Worm (Caenorhabditis elegans) whole organism, L1 larva: ENCODE results near the gene C07G3.15.

Source experiments
- C16A3.4 ChIP-seq: fragments of 150-350 bp; optimal IDR thresholded peaks from 2 replicates; lab custom pipeline; 2014; ENCODE audit warnings: missing biosample characterization, missing genetic modification characterization
- C34B4.2 ChIP-seq: sonication (generic microtip); optimal IDR thresholded peaks from 2 replicates; lab custom pipeline; 2017; ENCODE audit warnings: mild to moderate bottlenecking, missing genetic modification characterization, missing compliant biosample characterization
- F16B12.6 ChIP-seq: fragments of 150-350 bp; optimal IDR thresholded peaks from 2 replicates; lab custom pipeline; 2014; ENCODE audit warnings: missing biosample characterization, missing genetic modification characterization
- aha-1 ChIP-seq: fragments of 150-350 bp; optimal IDR thresholded peaks from 2 replicates; lab custom pipeline; 2014; ENCODE audit warnings: missing biosample characterization, missing genetic modification characterization
- ama-1 ChIP-seq: fragments of 150-350 bp; optimal IDR thresholded peaks from 2 replicates; lab custom pipeline; 2014
- blmp-1 ChIP-seq: fragments of 150-350 bp; optimal IDR thresholded peaks from 2 replicates; lab custom pipeline; 2014; ENCODE audit warnings: missing biosample characterization, missing genetic modification characterization
- ceh-63 ChIP-seq: fragments of 200-800 bp; sonication (Bioruptor generic); optimal IDR thresholded peaks from 2 replicates; lab custom pipeline; 2018; ENCODE audit warnings: mild to moderate bottlenecking, missing genetic modification characterization, missing compliant biosample characterization
- ceh-82 ChIP-seq, 3 experiments: fragments of 150-350 bp in 1 of 3; sonication (generic microtip) in 2 of 3; optimal IDR thresholded peaks; 2 replicates each; lab custom pipeline; 2014 to 2017; ENCODE audit warnings: missing biosample characterization in 3 of 3, missing genetic modification characterization in 3 of 3
- dsc-1 ChIP-seq: sonication (generic microtip); optimal IDR thresholded peaks from 2 replicates; lab custom pipeline; 2016; ENCODE audit warnings: mild to moderate bottlenecking, missing genetic modification characterization, missing compliant biosample characterization
- efl-3 ChIP-seq: fragments of 200-800 bp; sonication (Bioruptor generic); optimal IDR thresholded peaks from 2 replicates; lab custom pipeline; 2018; ENCODE audit warnings: mild to moderate bottlenecking, missing genetic modification characterization, missing compliant biosample characterization
- egl-13 ChIP-seq: sonication (generic microtip); optimal IDR thresholded peaks from 2 replicates; lab custom pipeline; 2016; ENCODE audit warnings: missing genotype, missing genetic modification reagents, missing genetic modification characterization, missing compliant biosample characterization
- elt-2 ChIP-seq: sonication (generic microtip); optimal IDR thresholded peaks from 2 replicates; lab custom pipeline; 2016; ENCODE audit warnings: missing genetic modification characterization, mild to moderate bottlenecking, inconsistent platforms, missing compliant biosample characterization, missing genetic modification reagents
- elt-3 ChIP-seq, 6 experiments: fragments of 150-350 bp in 1 of 6; sonication (generic microtip); optimal IDR thresholded peaks; 2 replicates each; lab custom pipeline; 2017 to 2018; ENCODE audit warnings: missing biosample characterization in 6 of 6, missing genetic modification characterization in 6 of 6, inconsistent platforms in 1 of 6
- fkh-10 ChIP-seq: sonication (generic microtip); optimal IDR thresholded peaks from 2 replicates; lab custom pipeline; 2017; ENCODE audit warnings: missing biosample characterization, missing genetic modification reagents, missing genetic modification characterization
- fkh-4 ChIP-seq: sonication (generic microtip); optimal IDR thresholded peaks from 2 replicates; lab custom pipeline; 2016; ENCODE audit warnings: missing compliant biosample characterization, missing genetic modification characterization, borderline replicate concordance
- fkh-8 ChIP-seq: sonication (generic microtip); optimal IDR thresholded peaks from 2 replicates; lab custom pipeline; 2016; ENCODE audit warnings: mild to moderate bottlenecking, missing genetic modification characterization, missing compliant biosample characterization
- grh-1 ChIP-seq: fragments of 200-800 bp; sonication (Bioruptor generic); IDR thresholded peaks from 2 replicates; pipeline ENCODE4 v1.3.6; 2022; ENCODE audit warnings: missing genetic modification reagents, missing genetic modification characterization, missing compliant biosample characterization
- hlh-4 ChIP-seq: sonication (generic microtip); optimal IDR thresholded peaks from 2 replicates; lab custom pipeline; 2016; ENCODE audit warnings: mild to moderate bottlenecking, missing genetic modification characterization, missing compliant biosample characterization
- isw-1 ChIP-seq: fragments of 200-800 bp; sonication (Bioruptor generic); IDR thresholded peaks from 2 replicates; pipeline ENCODE4 v1.3.6; 2022; ENCODE audit warnings: missing genetic modification characterization, missing compliant biosample characterization
- jun-1 ChIP-seq: fragments of 150-350 bp; optimal IDR thresholded peaks from 2 replicates; lab custom pipeline; 2014; ENCODE audit warnings: missing biosample characterization, missing genetic modification reagents, missing genetic modification characterization
- lin-14 ChIP-seq: fragments of 200-800 bp; sonication (Bioruptor generic); optimal IDR thresholded peaks from 2 replicates; lab custom pipeline; 2018; ENCODE audit warnings: mild to moderate bottlenecking, missing genetic modification characterization, moderate library complexity, missing compliant biosample characterization
- lin-39 ChIP-seq: fragments of 150-350 bp; optimal IDR thresholded peaks from 2 replicates; lab custom pipeline; 2014; ENCODE audit warnings: missing biosample characterization, missing genetic modification reagents, missing genetic modification characterization
- lir-3 ChIP-seq: sonication (generic microtip); optimal IDR thresholded peaks from 2 replicates; lab custom pipeline; 2016; ENCODE audit warnings: mild to moderate bottlenecking, missing genetic modification characterization, moderate library complexity, missing compliant biosample characterization; ENCODE audit not compliant: poor library complexity
- lsy-2 ChIP-seq, 2 experiments: fragments of 150-350 bp; optimal IDR thresholded peaks; 2 replicates each; lab custom pipeline; 2014; ENCODE audit warnings: missing biosample characterization in 2 of 2, missing genetic modification characterization in 2 of 2
- mep-1 ChIP-seq: fragments of 150-350 bp; optimal IDR thresholded peaks from 2 replicates; lab custom pipeline; 2014; ENCODE audit warnings: missing biosample characterization, missing genetic modification characterization
- nhr-11 ChIP-seq: fragments of 150-350 bp; optimal IDR thresholded peaks from 2 replicates; lab custom pipeline; 2014; ENCODE audit warnings: missing biosample characterization, missing genetic modification characterization
- nhr-12 ChIP-seq: sonication (generic microtip); optimal IDR thresholded peaks from 2 replicates; lab custom pipeline; 2017; ENCODE audit warnings: missing biosample characterization, missing genetic modification characterization
- nhr-20 ChIP-seq: sonication (generic microtip); optimal IDR thresholded peaks from 2 replicates; lab custom pipeline; 2016; ENCODE audit warnings: mild to moderate bottlenecking, missing genetic modification characterization, missing compliant biosample characterization
- nhr-28 ChIP-seq: fragments of 150-350 bp; optimal IDR thresholded peaks from 2 replicates; lab custom pipeline; 2014; ENCODE audit warnings: missing biosample characterization, missing genetic modification characterization
- nhr-47 ChIP-seq: sonication (generic microtip); optimal IDR thresholded peaks from 2 replicates; lab custom pipeline; 2016; ENCODE audit warnings: mild to moderate bottlenecking, missing genetic modification characterization, moderate library complexity, missing compliant biosample characterization
- nhr-76 ChIP-seq: sonication (generic microtip); optimal IDR thresholded peaks from 2 replicates; lab custom pipeline; 2017; ENCODE audit warnings: missing biosample characterization, missing genetic modification characterization
- nhr-77 ChIP-seq: fragments of 150-350 bp; optimal IDR thresholded peaks from 2 replicates; lab custom pipeline; 2014; ENCODE audit warnings: missing biosample characterization, missing genetic modification characterization
- nhr-90 ChIP-seq: sonication (generic microtip); optimal IDR thresholded peaks from 2 replicates; lab custom pipeline; 2016; ENCODE audit warnings: mild to moderate bottlenecking, missing genetic modification characterization, missing compliant biosample characterization; ENCODE audit not compliant: poor library complexity
- pqm-1 ChIP-seq: sonication (generic microtip); optimal IDR thresholded peaks from 3 replicates; lab custom pipeline; 2017; ENCODE audit warnings: missing biosample characterization, missing genetic modification characterization
- skn-1 ChIP-seq: fragments of 150-350 bp; optimal IDR thresholded peaks from 2 replicates; lab custom pipeline; 2014; ENCODE audit warnings: missing biosample characterization, missing genetic modification characterization
- sptf-1 ChIP-seq: fragments of 150-350 bp; optimal IDR thresholded peaks from 2 replicates; lab custom pipeline; 2014; ENCODE audit warnings: missing biosample characterization, missing genetic modification characterization
- sup-37 ChIP-seq: fragments of 200-800 bp; sonication (Bioruptor generic); optimal IDR thresholded peaks from 2 replicates; lab custom pipeline; 2018; ENCODE audit warnings: mild to moderate bottlenecking, missing genetic modification characterization, missing compliant biosample characterization
- tlp-1 ChIP-seq: fragments of 150-350 bp; optimal IDR thresholded peaks from 2 replicates; lab custom pipeline; 2014; ENCODE audit warnings: missing biosample characterization, missing genetic modification characterization
- unc-30 ChIP-seq: sonication (generic microtip); optimal IDR thresholded peaks from 2 replicates; lab custom pipeline; 2017; ENCODE audit warnings: missing biosample characterization, missing genetic modification characterization
- unc-62 ChIP-seq: fragments of 150-350 bp; optimal IDR thresholded peaks from 2 replicates; lab custom pipeline; 2014; ENCODE audit warnings: missing biosample characterization, missing genetic modification reagents, missing genetic modification characterization
- xbp-1 ChIP-seq: sonication (generic microtip); optimal IDR thresholded peaks from 2 replicates; lab custom pipeline; 2016; ENCODE audit warnings: missing genetic modification characterization, missing compliant biosample characterization
- zip-4 ChIP-seq: fragments of 200-800 bp; sonication (Bioruptor generic); optimal IDR thresholded peaks from 2 replicates; lab custom pipeline; 2018; ENCODE audit warnings: mild to moderate bottlenecking, missing genetic modification characterization, moderate library complexity, missing compliant biosample characterization
- ztf-11 ChIP-seq, 2 experiments: sonication (generic microtip); optimal IDR thresholded peaks; 2 replicates each; lab custom pipeline; 2016 to 2017; ENCODE audit warnings: missing genetic modification characterization in 2 of 2, missing biosample characterization in 1 of 2, missing compliant biosample characterization in 1 of 2
- ztf-4 ChIP-seq: fragments of 150-350 bp; optimal IDR thresholded peaks from 2 replicates; lab custom pipeline; 2014; ENCODE audit warnings: missing biosample characterization, missing genetic modification characterization

The C07G3.15 gene

ce11 chrV:3530403-3530802 lies 33.6 kb upstream of the C07G3.15 start, which contains the start of gene srbc-66:
TSS of gene srbc-66 (plus strand) at chrV:3530703.
- TF ChIP-seq fkh-8 (tag; lab: Kevin White, UChicago), result peak; percentile 35
- no peak for TF ChIP-seq tlp-1 (tag; lab: Kevin White, UChicago)

ce11 chrV:3526882-3527281 lies 30.1 kb upstream of the C07G3.15 start, which contains the start of gene str-260:
TSS of gene str-260 (plus strand) at chrV:3527182.
- TF ChIP-seq egl-13 (tag; lab: Kevin White, UChicago) (no peak), unc-30 (tag; lab: Kevin White, UChicago) (no peak), F16B12.6 (tag; lab: Kevin White, UChicago) (no peak), lir-3 (no peak), skn-1 (tag; lab: Kevin White, UChicago) (no peak), grh-1 (no peak), nhr-90 (tag; lab: Kevin White, UChicago) (no peak), fkh-4 (tag; lab: Kevin White, UChicago) (no peak), sup-37 (GFP tag; lab: Kevin White, UChicago) (no peak), nhr-77 (no peak), C34B4.2 (tag; lab: Kevin White, UChicago) (no peak), nhr-20 (tag; lab: Kevin White, UChicago) (no peak), fkh-8 (tag; lab: Kevin White, UChicago) (no peak), xbp-1 (no peak), lin-14 (GFP tag; lab: Kevin White, UChicago) (no peak), nhr-76 (no peak), pqm-1 (tag; lab: Kevin White, UChicago) (no peak), elt-3 (tag; optimal IDR thresholded peaks at IDR 0.05; lab: Kevin White, UChicago) (no peak), nhr-11 (tag; lab: Kevin White, UChicago) (no peak), dsc-1 (no peak)

- TF ChIP-seq isw-1 (GFP tag; lab: Robert Waterston, UW) (no peak), ceh-63 (GFP tag; lab: Kevin White, UChicago) (no peak), C16A3.4 (tag; lab: Kevin White, UChicago) (no peak), skn-1 (tag; lab: Kevin White, UChicago) (no peak), aha-1 (tag; lab: Kevin White, UChicago) (no peak), ztf-4 (tag; lab: Kevin White, UChicago) (no peak), hlh-4 (tag; lab: Kevin White, UChicago) (no peak), zip-4 (GFP tag; lab: Kevin White, UChicago) (no peak), nhr-90 (tag; lab: Kevin White, UChicago) (no peak), elt-2 (tag; lab: Kevin White, UChicago) (no peak)
Measured at ce11 chrV:3524970-3525369, 28.2 kb upstream of the C07G3.15 start, which contains the start of gene T24A6.7. TSS of gene T24A6.7 (plus strand) at chrV:3525270.

ce11 chrV:3523262-3523661 lies 26.5 kb upstream of the C07G3.15 start, which contains the start of gene irg-1:
TSS of gene irg-1 (plus strand) at chrV:3523587.
- peak; percentile 37 for TF ChIP-seq elt-2 (tag; lab: Kevin White, UChicago)
- TF ChIP-seq unc-62 (GFP tag; lab: Kevin White, UChicago), result no peak
- TF ChIP-seq nhr-47 (tag; lab: Kevin White, UChicago), result no peak
- TF ChIP-seq lin-39 (tag; lab: Kevin White, UChicago), result no peak
- no peak for TF ChIP-seq ceh-82 (tag; optimal IDR thresholded peaks at IDR 0.05; lab: Kevin White, UChicago)
- TF ChIP-seq mep-1 (tag; lab: Kevin White, UChicago), result no peak

- TF ChIP-seq blmp-1 (tag; lab: Kevin White, UChicago) (no peak), jun-1 (no peak), nhr-90 (tag; lab: Kevin White, UChicago) (no peak), lin-14 (GFP tag; lab: Kevin White, UChicago) (no peak), nhr-12 (tag; lab: Kevin White, UChicago) (no peak), fkh-4 (tag; lab: Kevin White, UChicago) (no peak), fkh-10 (GFP tag; lab: Kevin White, UChicago) (no peak), aha-1 (tag; lab: Kevin White, UChicago) (no peak), nhr-28 (tag; lab: Kevin White, UChicago) (no peak), efl-3 (GFP tag; lab: Kevin White, UChicago) (no peak), ama-1 (lab: Kevin White, UChicago) (no peak), C34B4.2 (tag; lab: Kevin White, UChicago) (no peak), lsy-2 (tag; optimal IDR thresholded peaks at IDR 0.05; lab: Kevin White, UChicago) (no peak), C16A3.4 (tag; lab: Kevin White, UChicago) (no peak), mep-1 (tag; lab: Kevin White, UChicago) (no peak), sptf-1 (tag; lab: Kevin White, UChicago) (no peak), ztf-11 (tag; optimal IDR thresholded peaks at IDR 0.05; lab: Kevin White, UChicago) (no peak)
Measured at ce11 chrV:3517889-3518288, 21.1 kb upstream of the C07G3.15 start, which contains the start of gene str-227. TSS of gene str-227 (plus strand) at chrV:3518189.
